Worm (Caenorhabditis elegans): ENCODE results near the gene T13H10.2.

DNA sequence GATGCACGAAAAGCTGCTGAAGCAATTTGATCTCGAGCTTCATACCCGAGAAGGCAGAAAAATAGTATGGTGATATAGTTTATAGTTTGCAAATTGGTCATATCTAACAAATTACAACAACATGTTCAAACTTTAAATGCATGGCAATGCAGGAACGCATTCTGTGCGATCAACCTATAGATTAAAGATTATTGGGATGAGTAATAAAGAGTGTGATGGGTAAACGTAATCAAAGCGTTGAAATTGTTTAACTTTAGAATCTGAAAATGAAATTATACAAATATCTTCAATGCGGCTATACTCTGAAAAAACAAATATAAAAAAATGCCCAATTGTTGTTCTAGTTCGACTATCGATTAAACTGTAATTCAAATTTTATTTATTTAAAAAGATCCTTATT, 12.2 kb downstream of the T13H10.2 start, which contains the start of gene C47E12.14:
- TF ChIP-seq pqm-1 (tag; optimal IDR thresholded peaks at IDR 0.05) (no peak), zag-1 (tag; optimal IDR thresholded peaks at IDR 0.05) (no peak), ceh-82 (tag; optimal IDR thresholded peaks at IDR 0.05) (no peak), fkh-10 (GFP tag; optimal IDR thresholded peaks at IDR 0.05) (no peak), elt-3 (tag; optimal IDR thresholded peaks at IDR 0.05) (no peak), snpc-4 (tag; optimal IDR thresholded peaks at IDR 0.05) (no peak), unc-39 (tag; optimal IDR thresholded peaks at IDR 0.05) (no peak), nhr-77 (tag; optimal IDR thresholded peaks at IDR 0.05) (no peak), skn-1 (tag; optimal IDR thresholded peaks at IDR 0.05) (no peak)
